Fruit fly (Drosophila melanogaster): Measurements from ENCODE around the gene Sf3a1.

Gene Sf3a1

dm6 chr3R:16984221-16984620 is 17.9 kb downstream of the Sf3a1 start:
- TF ChIP-seq CG2199 (GFP tag; IDR thresholded peaks at IDR 0.05) (peak; percentile 13; the same call in 1 of the 3 replicates), CTCF (GFP tag; optimal IDR thresholded peaks at IDR 0.05) (peak; percentile 20), CG15601 (tag; optimal IDR thresholded peaks at IDR 0.05) (peak; percentile 98), CG31388 (GFP tag; optimal IDR thresholded peaks at IDR 0.05) (no peak), pum (GFP tag; optimal IDR thresholded peaks at IDR 0.05) (no peak)

DNA sequence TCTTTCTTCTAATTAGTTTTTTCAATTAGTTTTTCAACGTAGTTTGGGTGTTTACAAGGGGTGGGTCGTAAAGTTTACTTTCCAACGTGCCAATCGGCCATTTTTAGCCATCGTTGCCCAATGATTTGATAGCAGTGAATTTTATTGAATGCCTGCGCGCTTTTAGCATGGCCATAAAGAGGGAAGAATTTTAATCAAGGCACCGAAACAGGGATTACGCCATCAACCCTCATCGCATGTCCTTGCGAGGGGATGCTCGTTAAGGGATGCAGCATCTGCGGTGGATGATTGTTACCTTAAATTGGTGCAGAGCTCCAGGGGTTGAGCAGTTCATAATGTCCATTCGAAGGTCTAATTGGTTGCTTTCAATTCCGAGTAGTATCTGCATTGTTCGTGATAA is 19.2 kb downstream of the Sf3a1 start:
- no peak for TF ChIP-seq z (GFP tag; IDR thresholded peaks at IDR 0.05)
- TF ChIP-seq tna (GFP tag; IDR thresholded peaks at IDR 0.05; ENCODE audit: partially characterized antibody): no peak
- peak; percentile 75 for TF ChIP-seq abd-A (tag; optimal IDR thresholded peaks at IDR 0.05)
- no peak for TF ChIP-seq chm (GFP tag; IDR thresholded peaks at IDR 0.05)
- TF ChIP-seq zfh1 (GFP tag; IDR thresholded peaks at IDR 0.05): 0 out of 3 replicates have a peak, but pooled peaks have one; percentile 30
- TF ChIP-seq Ets65A (GFP tag): peak; percentile 23
- TF ChIP-seq chinmo (GFP tag; IDR thresholded peaks at IDR 0.05; ENCODE audit: partially characterized antibody): 0 out of 4 replicates have a peak, but pooled peaks have one; percentile 13
- TF ChIP-seq Med (GFP tag): peak; percentile 45
- peak; percentile 12; the same call in 1 of the 2 replicates for TF ChIP-seq Rfx (GFP tag; IDR thresholded peaks at IDR 0.05)
- TF ChIP-seq seq (GFP tag; IDR thresholded peaks at IDR 0.05): peak; percentile 94
- peak; percentile 96 for TF ChIP-seq Nf-YB (GFP tag; optimal IDR thresholded peaks at IDR 0.05)
- TF ChIP-seq Nf-YC (tag; optimal IDR thresholded peaks at IDR 0.05): peak; percentile 96

dm6 chr3R:16982108-16982707 is 19.9 kb downstream of the Sf3a1 start, which contains the start of gene AhcyL2:
Gene AhcyL2, minus strand, starts transcription at chr3R:16982158.
- TF ChIP-seq C15 (GFP tag; IDR thresholded peaks at IDR 0.05) (no peak), chn (GFP tag; optimal IDR thresholded peaks at IDR 0.05) (no peak), CG15696 (tag; optimal IDR thresholded peaks at IDR 0.05) (no peak), Hmr (GFP tag; optimal IDR thresholded peaks at IDR 0.05) (peak; percentile 14), CkIIα-i1 (GFP tag; IDR thresholded peaks at IDR 0.05) (no peak), hth (optimal IDR thresholded peaks at IDR 0.05) (no peak), amos (GFP tag; IDR thresholded peaks at IDR 0.05; ENCODE audit: partially characterized antibody) (no peak), zen2 (GFP tag; IDR thresholded peaks at IDR 0.05; ENCODE audit: partially characterized antibody) (no peak), D19B (GFP tag; optimal IDR thresholded peaks at IDR 0.05) (no peak), Hr78 (GFP tag; optimal IDR thresholded peaks at IDR 0.05) (peak in 1 of 2 experiments; percentile 95), fd102C (GFP tag; optimal IDR thresholded peaks at IDR 0.05) (no peak), CG15601 (tag; optimal IDR thresholded peaks at IDR 0.05) (peak; percentile 79), CG18764 (GFP tag; optimal IDR thresholded peaks at IDR 0.05) (no peak), Awh (GFP tag; IDR thresholded peaks at IDR 0.05) (no peak), CG7839 (tag; optimal IDR thresholded peaks at IDR 0.05) (no peak), ems (GFP tag; optimal IDR thresholded peaks at IDR 0.05) (no peak), odd (GFP tag; optimal IDR thresholded peaks at IDR 0.05) (no peak), zen (tag; optimal IDR thresholded peaks at IDR 0.05) (no peak), HmgZ (tag; optimal IDR thresholded peaks at IDR 0.05) (peak; percentile 39), CG10267 (tag; optimal IDR thresholded peaks at IDR 0.05) (no peak), her (GFP tag; optimal IDR thresholded peaks at IDR 0.05) (no peak), luna (GFP tag; optimal IDR thresholded peaks at IDR 0.05) (no peak), ato (GFP tag; IDR thresholded peaks at IDR 0.05; ENCODE audit: partially characterized antibody) (no peak), Jarid2 (GFP tag; optimal IDR thresholded peaks at IDR 0.05) (no peak), CG13624 (GFP tag; optimal IDR thresholded peaks at IDR 0.05) (no peak), CG6175 (GFP tag; IDR thresholded peaks at IDR 0.05) (peak; percentile 61; the same call in 1 of the 3 replicates), ranshi (GFP tag; IDR thresholded peaks at IDR 0.05) (no peak), CG7357 (GFP tag; IDR thresholded peaks at IDR 0.05) (no peak), E2f2 (GFP tag; IDR thresholded peaks at IDR 0.05) (no peak), fd3F (GFP tag; optimal IDR thresholded peaks at IDR 0.05) (no peak), tap (tag; optimal IDR thresholded peaks at IDR 0.05) (no peak), CG31441 (GFP tag; IDR thresholded peaks at IDR 0.05) (no peak), gce (GFP tag; IDR thresholded peaks at IDR 0.05) (no peak)
